Fruit fly (Drosophila melanogaster) whole organism, prepupa: ENCODE results near the gene CG42246.

ENCODE experiments used
- Ets21C ChIP-seq: fragments of 200-800 bp; sonication (Bioruptor generic); optimal IDR thresholded peaks from 3 replicates; lab custom pipeline; 2016; ENCODE audit warnings: missing biosample characterization, missing genetic modification characterization
- Sox102F ChIP-seq: fragments of 200-800 bp; sonication (Bioruptor generic); optimal IDR thresholded peaks from 2 replicates; lab custom pipeline; 2016; ENCODE audit warnings: missing biosample characterization, mild to moderate bottlenecking, missing genetic modification characterization
- net ChIP-seq: fragments of 200-800 bp; sonication (Bioruptor generic); optimal IDR thresholded peaks from 3 replicates; lab custom pipeline; 2016; ENCODE audit warnings: missing biosample characterization, missing genetic modification characterization
- ss ChIP-seq, 2 experiments: fragments of 200-800 bp; sonication (Bioruptor generic); optimal IDR thresholded peaks; 2 replicates in 1 of 2; 3 replicates in 1 of 2; lab custom pipeline; 2017 to 2018; ENCODE audit warnings: mild to moderate bottlenecking in 2 of 2, missing biosample characterization in 2 of 2, missing genetic modification characterization in 2 of 2, moderate library complexity in 1 of 2
- vri ChIP-seq: fragments of 200-800 bp; sonication (Bioruptor generic); optimal IDR thresholded peaks from 3 replicates; lab custom pipeline; 2016; ENCODE audit warnings: missing biosample characterization, mild to moderate bottlenecking, missing genetic modification characterization

DNA sequence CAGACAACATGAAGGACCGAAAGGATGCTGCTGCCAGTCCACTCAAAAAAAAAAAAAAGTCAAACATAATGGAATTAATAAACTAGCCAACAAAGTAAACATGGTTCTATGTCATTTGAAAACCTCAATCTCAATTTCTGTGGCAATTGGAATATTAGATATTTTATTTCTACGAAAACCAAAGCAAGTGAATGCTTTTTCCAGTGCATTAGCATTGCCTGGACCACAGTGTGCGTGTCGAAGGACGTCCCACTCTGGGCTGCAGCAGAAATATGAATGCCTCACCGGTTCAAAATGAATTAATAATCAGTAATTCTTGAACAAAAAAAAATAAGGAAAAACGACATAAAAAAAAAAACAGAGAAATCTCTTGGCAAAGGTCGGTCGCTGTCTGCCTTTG is 39.2 kb downstream of the CG42246 start:
- no peak for TF ChIP-seq Sox102F (GFP tag; lab: Kevin White, UChicago)
- peak in 1 of 2 experiments; percentile 3 for TF ChIP-seq ss (GFP tag; optimal IDR thresholded peaks at IDR 0.05; lab: Kevin White, UChicago)
- TF ChIP-seq vri (GFP tag; lab: Kevin White, UChicago), result no peak
- TF ChIP-seq net (GFP tag; lab: Kevin White, UChicago), result no peak
- TF ChIP-seq Ets21C (GFP tag; lab: Kevin White, UChicago), result no peak
